Worm (Caenorhabditis elegans) whole organism, L2 larva: ENCODE measurements around the gene trxr-1.

ENCODE experiments used
- R02D3.7 ChIP-seq: fragments of 150-350 bp; optimal IDR thresholded peaks from 2 replicates; lab custom pipeline; 2014; ENCODE audit warnings: missing biosample characterization, missing genetic modification characterization
- ama-1 ChIP-seq: fragments of 150-350 bp; optimal IDR thresholded peaks from 2 replicates; lab custom pipeline; 2018; ENCODE audit warnings: inconsistent platforms
- blmp-1 ChIP-seq: sonication (generic microtip); optimal IDR thresholded peaks from 2 replicates; lab custom pipeline; 2017; ENCODE audit warnings: missing genetic modification characterization, mild to moderate bottlenecking, missing compliant biosample characterization, antibody characterized with exemption, moderate library complexity; ENCODE audit not compliant: insufficient read depth
- egl-27 ChIP-seq: sonication (generic microtip); optimal IDR thresholded peaks from 3 replicates; lab custom pipeline; 2017; ENCODE audit warnings: missing biosample characterization, missing genetic modification reagents, missing genetic modification characterization
- mdl-1 ChIP-seq, 2 experiments: fragments of 150-350 bp in 1 of 2; sonication (generic microtip) in 1 of 2; optimal IDR thresholded peaks; 2 replicates each; lab custom pipeline; 2017; ENCODE audit warnings: missing biosample characterization in 2 of 2, missing genetic modification characterization in 2 of 2
- nhr-12 ChIP-seq: fragments of 150-350 bp; optimal IDR thresholded peaks from 2 replicates; lab custom pipeline; 2014; ENCODE audit warnings: missing biosample characterization, missing genetic modification characterization
- nhr-23 ChIP-seq: fragments of 150-350 bp; optimal IDR thresholded peaks from 2 replicates; lab custom pipeline; 2014; ENCODE audit warnings: missing biosample characterization, missing genetic modification reagents, missing genetic modification characterization
- nhr-237 ChIP-seq: fragments of 150-350 bp; optimal IDR thresholded peaks from 2 replicates; lab custom pipeline; 2014; ENCODE audit warnings: missing biosample characterization, missing genetic modification characterization
- nhr-77 ChIP-seq: fragments of 150-350 bp; optimal IDR thresholded peaks from 2 replicates; lab custom pipeline; 2014; ENCODE audit warnings: missing biosample characterization, missing genetic modification characterization
- skn-1 ChIP-seq: sonication (generic microtip); optimal IDR thresholded peaks from 2 replicates; lab custom pipeline; 2017; ENCODE audit warnings: missing biosample characterization, missing genetic modification characterization
- snpc-4 ChIP-seq: fragments of 150-350 bp; optimal IDR thresholded peaks from 2 replicates; lab custom pipeline; 2014; ENCODE audit warnings: missing biosample characterization, missing genetic modification characterization
- unc-39 ChIP-seq: fragments of 150-350 bp; optimal IDR thresholded peaks from 2 replicates; lab custom pipeline; 2014; ENCODE audit warnings: missing biosample characterization, missing genetic modification characterization
- unc-62 ChIP-seq: fragments of 150-350 bp; optimal IDR thresholded peaks from 2 replicates; lab custom pipeline; 2014; ENCODE audit warnings: missing biosample characterization, missing genetic modification reagents, missing genetic modification characterization
- ztf-11 ChIP-seq: sonication (generic microtip); optimal IDR thresholded peaks from 2 replicates; lab custom pipeline; 2017; ENCODE audit warnings: missing biosample characterization, missing genetic modification characterization

DNA sequence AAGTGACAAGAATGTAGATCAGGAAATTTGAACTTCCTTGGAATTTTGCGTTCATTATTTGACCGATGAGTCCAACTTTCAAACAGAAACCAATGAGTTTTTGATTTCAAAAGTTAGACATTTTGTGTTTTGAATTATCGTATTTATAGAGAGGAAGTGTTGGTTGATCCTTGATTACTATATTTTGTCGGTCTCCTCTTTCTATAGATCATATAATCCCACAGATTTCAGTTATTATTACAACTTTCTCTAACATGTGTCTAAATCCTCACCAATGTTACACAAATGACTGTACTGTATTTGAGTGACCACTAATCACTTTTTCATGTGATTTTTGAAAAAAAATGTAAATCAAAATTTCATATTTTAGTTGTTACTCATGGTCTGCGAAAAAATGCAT, 47.2 kb upstream of the trxr-1 start, which contains the start of gene B0478.3:
- TF ChIP-seq ama-1: no peak
- no peak for TF ChIP-seq unc-62 (GFP tag; lab: Kevin White, UChicago)
- TF ChIP-seq skn-1 (tag; lab: Kevin White, UChicago): no peak
- no peak for TF ChIP-seq nhr-237 (tag; lab: Kevin White, UChicago)
- TF ChIP-seq egl-27 (tag; lab: Kevin White, UChicago): no peak
- no peak for TF ChIP-seq unc-39 (tag; lab: Kevin White, UChicago)
- TF ChIP-seq nhr-77: no peak
- TF ChIP-seq snpc-4 (tag; lab: Kevin White, UChicago): no peak
- no peak for TF ChIP-seq mdl-1 (tag; optimal IDR thresholded peaks at IDR 0.05; lab: Kevin White, UChicago)
- TF ChIP-seq blmp-1: no peak
- TF ChIP-seq ztf-11 (tag; lab: Kevin White, UChicago): no peak
- TF ChIP-seq nhr-23 (tag; lab: Kevin White, UChicago): no peak
- TF ChIP-seq R02D3.7 (tag; lab: Kevin White, UChicago): no peak
- TF ChIP-seq nhr-12 (tag; lab: Kevin White, UChicago): no peak
